Fruit fly (Drosophila melanogaster): ENCODE data around the gene Gem2.

Gene Gem2

dm6 chr3L:19051926-19052325, 48.2 kb downstream of the Gem2 start, which contains the start of gene Acp76A:
Gene Acp76A, minus strand, starts transcription at chr3L:19052026.
- TF ChIP-seq svp (GFP tag) (no peak), net (GFP tag; optimal IDR thresholded peaks at IDR 0.05) (no peak), Sox102F (GFP tag; optimal IDR thresholded peaks at IDR 0.05) (no peak), CG9139 (GFP tag; optimal IDR thresholded peaks at IDR 0.05) (no peak), CG11294 (GFP tag; IDR thresholded peaks at IDR 0.05) (no peak), Sox15 (GFP tag; optimal IDR thresholded peaks at IDR 0.05) (no peak), Met (GFP tag; optimal IDR thresholded peaks at IDR 0.05) (no peak), pdm3 (GFP tag; optimal IDR thresholded peaks at IDR 0.05) (no peak), CG10631 (GFP tag; optimal IDR thresholded peaks at IDR 0.05) (no peak), salr (GFP tag; optimal IDR thresholded peaks at IDR 0.05) (no peak), lz (GFP tag; optimal IDR thresholded peaks at IDR 0.05) (no peak), CG6792 (GFP tag; optimal IDR thresholded peaks at IDR 0.05) (no peak), eg (GFP tag; IDR thresholded peaks at IDR 0.05) (no peak), Eip75B (GFP tag; optimal IDR thresholded peaks at IDR 0.05) (no peak), CG4318 (GFP tag; optimal IDR thresholded peaks at IDR 0.05) (no peak), CG7368 (GFP tag; optimal IDR thresholded peaks at IDR 0.05) (no peak), Hr4 (GFP tag; optimal IDR thresholded peaks at IDR 0.05) (no peak), esn (GFP tag; optimal IDR thresholded peaks at IDR 0.05) (no peak)

DNA sequence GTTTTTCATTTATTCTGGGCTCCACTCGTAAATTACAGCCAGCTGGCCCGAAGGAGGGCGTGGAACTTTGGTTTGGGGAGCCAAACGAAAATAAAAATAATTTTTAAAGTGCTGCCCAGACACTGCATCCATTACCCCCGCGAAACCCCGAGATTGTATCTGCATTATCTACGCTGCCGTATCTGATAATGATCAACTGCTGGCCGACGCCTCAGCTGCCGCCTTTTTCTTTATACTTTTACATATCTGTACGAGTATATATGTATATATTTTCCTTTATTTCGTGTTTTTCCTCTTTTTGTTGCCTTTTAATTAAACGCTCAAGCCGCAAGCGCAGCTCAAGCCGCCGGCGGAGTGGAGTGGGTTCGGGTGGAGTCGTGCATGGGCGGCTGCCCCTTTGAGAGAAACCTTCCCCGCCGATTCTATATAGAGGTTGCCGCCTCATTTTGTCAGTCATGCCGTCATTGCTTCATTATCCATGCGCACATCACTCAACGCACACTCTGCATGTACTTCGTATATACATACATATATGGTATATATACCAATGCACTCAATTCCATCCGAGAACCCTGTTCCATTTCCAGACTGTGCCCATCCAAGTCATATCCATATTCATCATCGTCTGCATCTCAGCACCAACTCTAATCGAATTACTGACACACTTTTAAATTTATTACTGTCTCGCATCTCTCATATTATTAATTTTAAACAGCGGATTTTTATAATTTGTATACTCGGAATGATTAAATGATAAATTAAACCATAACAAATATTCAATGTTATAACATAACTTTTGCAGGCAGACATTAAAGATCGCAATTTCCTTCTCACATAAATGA, 50.3 kb downstream of the Gem2 start:
- 0 out of 3 replicates have a peak, but pooled peaks have one; percentile 18 for TF ChIP-seq CG6163 (GFP tag; IDR thresholded peaks at IDR 0.05)
- TF ChIP-seq CG6808 (GFP tag; optimal IDR thresholded peaks at IDR 0.05) = peak; percentile 2
- peak; percentile 52 for TF ChIP-seq Eip78C (GFP tag)
- TF ChIP-seq CG11294 (GFP tag; IDR thresholded peaks at IDR 0.05) = no peak
- no peak for TF ChIP-seq CG8319 (GFP tag; optimal IDR thresholded peaks at IDR 0.05)
- TF ChIP-seq svp (GFP tag) = peak; percentile 54
- TF ChIP-seq CG8119 (GFP tag; IDR thresholded peaks at IDR 0.05) = 0 out of 3 replicates have a peak, but pooled peaks have one; percentile 25
- TF ChIP-seq fkh (GFP tag; optimal IDR thresholded peaks at IDR 0.05) = no peak
- no peak for TF ChIP-seq Hr39 (GFP tag; optimal IDR thresholded peaks at IDR 0.05)
- no peak for TF ChIP-seq CG8632 (GFP tag; optimal IDR thresholded peaks at IDR 0.05)
- TF ChIP-seq achi (GFP tag; optimal IDR thresholded peaks at IDR 0.05) = no peak
- no peak for TF ChIP-seq CG1621 (tag; optimal IDR thresholded peaks at IDR 0.05)
- TF ChIP-seq Ets21C (GFP tag; optimal IDR thresholded peaks at IDR 0.05) = no peak
- no peak for TF ChIP-seq Hr38 (GFP tag; optimal IDR thresholded peaks at IDR 0.05)
- TF ChIP-seq eg (GFP tag; IDR thresholded peaks at IDR 0.05) = no peak
- TF ChIP-seq topi (GFP tag; optimal IDR thresholded peaks at IDR 0.05) = no peak
- TF ChIP-seq ss (GFP tag; optimal IDR thresholded peaks at IDR 0.05) = peak in 1 of 2 experiments; percentile 40
- no peak for TF ChIP-seq net (GFP tag; optimal IDR thresholded peaks at IDR 0.05)
- TF ChIP-seq pdm3 (GFP tag; optimal IDR thresholded peaks at IDR 0.05) = no peak
- TF ChIP-seq CG3919 (GFP tag; optimal IDR thresholded peaks at IDR 0.05) = no peak
